Worm (Caenorhabditis elegans) whole organism, L4 larva: ENCODE measurements around the gene F46G10.1.

Source experiments
- daf-19 ChIP-seq: fragments of 200-800 bp; sonication (Bioruptor generic); conservative IDR thresholded peaks from 2 replicates; pipeline ENCODE4 v1.3.6; 2022; ENCODE audit warnings: missing genetic modification characterization, missing compliant biosample characterization
- dve-1 ChIP-seq: sonication (generic microtip); optimal IDR thresholded peaks from 2 replicates; lab custom pipeline; 2017; ENCODE audit warnings: antibody characterized with exemption, mild to moderate bottlenecking, missing genetic modification characterization, missing compliant biosample characterization; ENCODE audit not compliant: insufficient read depth
- lim-7 ChIP-seq: fragments of 200-800 bp; sonication (Bioruptor generic); IDR thresholded peaks from 2 replicates; pipeline ENCODE4 v1.3.6; 2022; ENCODE audit warnings: missing genetic modification characterization, missing compliant biosample characterization
- lin-13 ChIP-seq: fragments of 150-350 bp; optimal IDR thresholded peaks from 2 replicates; lab custom pipeline; 2014; ENCODE audit warnings: missing biosample characterization, missing genetic modification reagents, missing genetic modification characterization
- nhr-237 ChIP-seq: sonication (generic microtip); optimal IDR thresholded peaks from 2 replicates; lab custom pipeline; 2017; ENCODE audit warnings: missing biosample characterization, missing genetic modification characterization
- pha-4 ChIP-seq, 2 experiments: fragments of 150-350 bp in 1 of 2; fragments of 200-800 bp in 1 of 2; sonication (Bioruptor generic) in 1 of 2; IDR thresholded peaks in 1 of 2; optimal IDR thresholded peaks in 1 of 2; 2 replicates each; pipeline versions ENCODE4 v1.3.6 to Lab custom; 2014 to 2022; ENCODE audit warnings: missing genetic modification characterization in 2 of 2, missing genetic modification reagents in 2 of 2, missing biosample characterization in 1 of 2, missing compliant biosample characterization in 1 of 2
- saeg-2 ChIP-seq: fragments of 200-800 bp; sonication (Bioruptor generic); IDR thresholded peaks from 2 replicates; pipeline ENCODE4 v1.3.6; 2022; ENCODE audit warnings: missing genetic modification reagents, missing genetic modification characterization, missing compliant biosample characterization
- sdz-12 ChIP-seq: fragments of 200-800 bp; sonication (Bioruptor generic); optimal IDR thresholded peaks from 2 replicates; lab custom pipeline; 2018; ENCODE audit warnings: mild to moderate bottlenecking, missing genetic modification characterization, missing compliant biosample characterization
- skn-1 ChIP-seq: fragments of 150-350 bp; optimal IDR thresholded peaks from 2 replicates; lab custom pipeline; 2014; ENCODE audit warnings: missing biosample characterization, missing genetic modification characterization
- unc-62 ChIP-seq, 3 experiments: fragments of 150-350 bp in 1 of 3; sonication (generic microtip); optimal IDR thresholded peaks in 2 of 3; peaks in 1 of 3; 1 replicate in 1 of 3; 2 replicates in 2 of 3; lab custom pipeline; 2014 to 2017; ENCODE audit warnings: missing biosample characterization in 3 of 3, missing genetic modification characterization in 3 of 3, missing genetic modification reagents in 3 of 3, missing genotype in 1 of 3
- zag-1 ChIP-seq: fragments of 150-350 bp; optimal IDR thresholded peaks from 2 replicates; lab custom pipeline; 2014; ENCODE audit warnings: missing biosample characterization, missing genetic modification characterization

ce11 chrX:13308745-13309144, 2.8 kb downstream of the F46G10.1 start, which contains the start of gene srxa-8:
- TF ChIP-seq daf-19 (GFP tag; lab: Robert Waterston, UW) = no peak
- no peak for TF ChIP-seq skn-1 (tag; lab: Kevin White, UChicago)
- no peak for TF ChIP-seq zag-1 (tag; lab: Kevin White, UChicago)
- TF ChIP-seq unc-62 (GFP tag; optimal IDR thresholded peaks at IDR 0.05 in 1 of 2; lab: Kevin White, UChicago) = no peak
- TF ChIP-seq unc-62 (tag; optimal IDR thresholded peaks at IDR 0.05; lab: Kevin White, UChicago) = no peak
- no peak for TF ChIP-seq lim-7 (GFP tag; lab: Robert Waterston, UW)
- no peak for TF ChIP-seq saeg-2 (GFP tag; lab: Robert Waterston, UW)
- TF ChIP-seq nhr-237 (tag; lab: Kevin White, UChicago) = no peak
- no peak for TF ChIP-seq pha-4 (GFP tag; IDR thresholded peaks at IDR 0.05; lab: Robert Waterston, UW)
- TF ChIP-seq pha-4 (tag; optimal IDR thresholded peaks at IDR 0.05; lab: Kevin White, UChicago) = no peak
- TF ChIP-seq sdz-12 (GFP tag; lab: Kevin White, UChicago) = no peak
- TF ChIP-seq dve-1 = no peak
- TF ChIP-seq lin-13 (GFP tag; lab: Kevin White, UChicago) = no peak
